1 worm cellular context compared by ENCODE assay signal in genomic region chrX:2144236-2144635, ce11.
A peak's percentile ranks its signal among the peaks of the same experiment; 100 is the strongest.
TF ChIP-seq lines count a peak whose summit lies in the region.

No protein-coding gene starts in this region.

TF ChIP-seq in whole organism, L1 larva, 84 proteins besides CTCF, POLR2A, EP300 and RAD21 (continued from another document):
- TF ChIP-seq egl-27 (tag; optimal IDR thresholded peaks at IDR 0.05; lab: Kevin White, UChicago) (no peak), fkh-10 (GFP tag; optimal IDR thresholded peaks at IDR 0.05; lab: Kevin White, UChicago) (no peak), C16A3.4 (tag; optimal IDR thresholded peaks at IDR 0.05; lab: Kevin White, UChicago) (no peak), ceh-8 (GFP tag; optimal IDR thresholded peaks at IDR 0.05; lab: Kevin White, UChicago) (peak; percentile 58), lin-14 (GFP tag; optimal IDR thresholded peaks at IDR 0.05; lab: Kevin White, UChicago) (peak; percentile 5), zag-1 (tag; optimal IDR thresholded peaks at IDR 0.05; lab: Kevin White, UChicago) (no peak), efl-3 (GFP tag; optimal IDR thresholded peaks at IDR 0.05; lab: Kevin White, UChicago) (no peak), grh-1 (GFP tag; IDR thresholded peaks at IDR 0.05; lab: Robert Waterston, UW) (no peak), sup-37 (GFP tag; optimal IDR thresholded peaks at IDR 0.05; lab: Kevin White, UChicago) (no peak), lsy-2 (tag; optimal IDR thresholded peaks at IDR 0.05; lab: Kevin White, UChicago) (no peak), unc-98 (GFP tag; IDR thresholded peaks at IDR 0.05; lab: Robert Waterston, UW) (no peak), lin-15B (tag; optimal IDR thresholded peaks at IDR 0.05; lab: Kevin White, UChicago) (no peak), nhr-71 (tag; optimal IDR thresholded peaks at IDR 0.05; lab: Kevin White, UChicago) (peak; percentile 54), pag-3 (tag; optimal IDR thresholded peaks at IDR 0.05; lab: Kevin White, UChicago; ENCODE audit: borderline replicate concordance, insufficient read depth) (no peak), blmp-1 (tag; optimal IDR thresholded peaks at IDR 0.05; lab: Kevin White, UChicago) (no peak)
